Fruit fly (Drosophila melanogaster): ENCODE measurements around the gene CG32576.

DNA sequence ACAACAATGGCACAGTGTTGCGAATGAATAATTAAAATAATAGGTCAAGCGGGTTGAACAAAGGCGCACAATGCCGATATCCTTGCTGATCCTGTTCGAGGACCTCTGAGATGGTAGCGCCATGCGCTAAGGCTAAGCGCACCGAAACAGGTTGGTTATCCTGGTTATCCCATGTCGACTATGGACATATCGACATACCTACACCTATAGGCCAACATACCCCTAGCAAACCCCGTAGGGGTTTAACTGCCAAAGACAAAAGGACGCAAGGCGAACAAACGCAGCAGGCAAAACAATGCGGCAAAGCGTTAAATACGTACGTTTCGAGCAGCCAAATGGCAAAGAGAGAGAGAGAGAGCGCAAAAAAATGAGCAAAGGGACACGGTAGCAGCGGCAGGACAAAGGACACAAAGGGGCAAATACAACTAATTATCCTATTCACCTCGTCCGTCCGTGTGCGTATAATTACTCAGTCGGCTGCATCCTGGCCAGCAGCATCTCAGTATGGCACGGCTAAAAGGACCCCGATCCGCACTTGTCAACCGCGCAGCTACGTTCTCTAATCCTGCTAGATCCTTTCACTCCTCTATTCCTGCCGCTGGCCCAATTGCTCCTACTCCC is 46.4 kb downstream of the CG32576 start:
- TF ChIP-seq pan (optimal IDR thresholded peaks at IDR 0.05) (no peak), psq (optimal IDR thresholded peaks at IDR 0.05) (no peak), usp (GFP tag; optimal IDR thresholded peaks at IDR 0.05) (no peak)
